Fruit fly (Drosophila melanogaster) whole organism, embryonic: ENCODE data around the gene CG7914.

ENCODE experiments used
- CG12391 ChIP-seq: fragments of 200-800 bp; sonication (Bioruptor generic); optimal IDR thresholded peaks from 3 replicates; lab custom pipeline; 2018; ENCODE audit warnings: missing biosample characterization, mild to moderate bottlenecking, missing genetic modification characterization, moderate library complexity
- CG15696 ChIP-seq: fragments of 200-800 bp; sonication (Bioruptor generic); optimal IDR thresholded peaks from 2 replicates; lab custom pipeline; 2019; ENCODE audit warnings: missing biosample characterization, mild to moderate bottlenecking, missing genetic modification characterization, moderate library complexity
- CG9215 ChIP-seq: fragments of 200-800 bp; sonication (Bioruptor generic); IDR thresholded peaks from 2 replicates; pipeline ENCODE4 v1.3.6; 2022; ENCODE audit warnings: missing biosample characterization, missing genetic modification characterization
- Mrtf ChIP-seq: fragments of 200-800 bp; sonication (Bioruptor generic); IDR thresholded peaks from 3 replicates; pipeline ENCODE4 v1.3.6; 2022; ENCODE audit warnings: missing biosample characterization, missing genetic modification characterization
- YL-1 ChIP-seq: fragments of 200-800 bp; sonication (Bioruptor generic); optimal IDR thresholded peaks from 3 replicates; lab custom pipeline; 2017; ENCODE audit warnings: missing biosample characterization, mild to moderate bottlenecking, missing genetic modification characterization
- amos ChIP-seq: fragments of 200-800 bp; sonication (Bioruptor generic); IDR thresholded peaks from 2 replicates; pipeline ENCODE4 v1.3.6; 2022; ENCODE audit warnings: missing biosample characterization, missing genetic modification characterization; ENCODE audit not compliant: partially characterized antibody
- gce ChIP-seq: fragments of 200-800 bp; sonication (Bioruptor generic); IDR thresholded peaks from 3 replicates; pipeline ENCODE4 v1.3.6; 2022; ENCODE audit warnings: missing biosample characterization, missing genetic modification characterization
- nerfin-1 ChIP-seq: fragments of 200-800 bp; sonication (Bioruptor generic); optimal IDR thresholded peaks from 3 replicates; lab custom pipeline; 2019; ENCODE audit warnings: missing biosample characterization, mild to moderate bottlenecking, missing genetic modification characterization, moderate library complexity

DNA sequence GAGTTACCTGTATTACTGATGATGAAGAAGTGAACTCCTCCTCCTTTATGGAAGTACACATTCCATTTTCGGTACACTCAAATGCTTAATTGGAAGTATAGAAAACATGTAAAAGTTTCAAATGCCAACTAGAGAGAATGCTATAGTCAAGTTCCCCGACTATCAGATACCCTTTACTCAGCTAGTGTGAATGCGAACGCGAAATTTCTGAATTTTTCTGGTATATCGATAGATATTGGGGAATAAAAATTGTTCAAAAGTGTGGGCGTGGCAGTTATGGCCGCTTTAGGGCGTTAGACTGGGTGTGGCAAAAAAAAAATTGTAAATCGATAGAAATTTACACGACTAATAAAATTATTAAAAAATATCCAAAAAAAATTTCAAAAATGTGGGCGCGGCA, 1.7 kb downstream of the CG7914 start:
- TF ChIP-seq gce (GFP tag; lab: Robert Waterston, UW): no peak
- TF ChIP-seq nerfin-1: no peak
- TF ChIP-seq CG15696 (tag; lab: Kevin White, UChicago): no peak
- TF ChIP-seq CG12391 (tag; lab: Kevin White, UChicago): no peak
- TF ChIP-seq amos (GFP tag; lab: Robert Waterston, UW): no peak
- TF ChIP-seq CG9215 (GFP tag; lab: Robert Waterston, UW): no peak
- no peak for TF ChIP-seq Mrtf
- TF ChIP-seq YL-1 (GFP tag; lab: Kevin White, UChicago): no peak
